Worm (Caenorhabditis elegans): Measurements from ENCODE around the gene clec-39.

clec-39 gene

ce11 chrV:16779971-16780370 is 40.9 kb downstream of the clec-39 start:
- TF ChIP-seq pes-1 (GFP tag; IDR thresholded peaks at IDR 0.05) = no peak
- no peak for TF ChIP-seq sea-1 (GFP tag; conservative IDR thresholded peaks at IDR 0.05)
- no peak for TF ChIP-seq scrt-1 (GFP tag; IDR thresholded peaks at IDR 0.05)
- no peak for TF ChIP-seq ceh-13 (GFP tag; optimal IDR thresholded peaks at IDR 0.05)
- TF ChIP-seq flt-1 (GFP tag; IDR thresholded peaks at IDR 0.05) = no peak
- TF ChIP-seq hnd-1 (tag; optimal IDR thresholded peaks at IDR 0.05) = no peak
- no peak for TF ChIP-seq F13C5.2 (tag; optimal IDR thresholded peaks at IDR 0.05)
- no peak for TF ChIP-seq tbx-11 (GFP tag; IDR thresholded peaks at IDR 0.05)
- no peak for TF ChIP-seq hmg-4 (GFP tag; optimal IDR thresholded peaks at IDR 0.05)
- TF ChIP-seq ama-1 (optimal IDR thresholded peaks at IDR 0.05) = no peak
- no peak for TF ChIP-seq ets-7 (tag; optimal IDR thresholded peaks at IDR 0.05)
- TF ChIP-seq aly-1 (tag; optimal IDR thresholded peaks at IDR 0.05) = no peak

- TF ChIP-seq ceh-13 (GFP tag; optimal IDR thresholded peaks at IDR 0.05) (no peak), tbx-37 (GFP tag; conservative IDR thresholded peaks at IDR 0.05) (no peak), hmbx-1 (tag; optimal IDR thresholded peaks at IDR 0.05) (no peak), flt-1 (GFP tag; IDR thresholded peaks at IDR 0.05) (no peak), B0310.2 (tag; optimal IDR thresholded peaks at IDR 0.05) (no peak), ceh-36 (tag; optimal IDR thresholded peaks at IDR 0.05) (no peak), F13C5.2 (tag; optimal IDR thresholded peaks at IDR 0.05) (no peak), sea-1 (GFP tag; conservative IDR thresholded peaks at IDR 0.05) (no peak), ets-7 (tag; optimal IDR thresholded peaks at IDR 0.05) (no peak), tbx-11 (GFP tag; IDR thresholded peaks at IDR 0.05) (no peak), pes-1 (GFP tag; IDR thresholded peaks at IDR 0.05) (no peak)
Measured at ce11 chrV:16780554-16780953, 41.5 kb downstream of the clec-39 start.

- TF ChIP-seq sea-1 (GFP tag; conservative IDR thresholded peaks at IDR 0.05) = no peak
- no peak for TF ChIP-seq scrt-1 (GFP tag; IDR thresholded peaks at IDR 0.05)
- TF ChIP-seq hmbx-1 (tag; optimal IDR thresholded peaks at IDR 0.05) = no peak
- no peak for TF ChIP-seq pes-1 (GFP tag; IDR thresholded peaks at IDR 0.05)
- TF ChIP-seq ets-7 (tag; optimal IDR thresholded peaks at IDR 0.05) = no peak
- no peak for TF ChIP-seq hnd-1 (tag; optimal IDR thresholded peaks at IDR 0.05)
- TF ChIP-seq F13C5.2 (tag; optimal IDR thresholded peaks at IDR 0.05) = no peak
- TF ChIP-seq aly-1 (tag; optimal IDR thresholded peaks at IDR 0.05) = no peak
- no peak for TF ChIP-seq ama-1 (optimal IDR thresholded peaks at IDR 0.05)
- no peak for TF ChIP-seq tbx-37 (GFP tag; conservative IDR thresholded peaks at IDR 0.05)
- no peak for TF ChIP-seq B0310.2 (tag; optimal IDR thresholded peaks at IDR 0.05)
- TF ChIP-seq ceh-13 (GFP tag; optimal IDR thresholded peaks at IDR 0.05) = no peak
- TF ChIP-seq tbx-11 (GFP tag; IDR thresholded peaks at IDR 0.05) = no peak
- TF ChIP-seq tra-4 (tag; optimal IDR thresholded peaks at IDR 0.05) = no peak
- TF ChIP-seq hmg-4 (GFP tag; optimal IDR thresholded peaks at IDR 0.05) = no peak
- no peak for TF ChIP-seq flt-1 (GFP tag; IDR thresholded peaks at IDR 0.05)
Measured at ce11 chrV:16781974-16782373, 42.9 kb downstream of the clec-39 start.

ce11 chrV:16784806-16785205 is 45.7 kb downstream of the clec-39 start:
- TF ChIP-seq ama-1 (optimal IDR thresholded peaks at IDR 0.05) = no peak
- no peak for TF ChIP-seq hmg-4 (GFP tag; optimal IDR thresholded peaks at IDR 0.05)
- no peak for TF ChIP-seq hnd-1 (tag; optimal IDR thresholded peaks at IDR 0.05)
- no peak for TF ChIP-seq sea-1 (GFP tag; conservative IDR thresholded peaks at IDR 0.05)
- no peak for TF ChIP-seq ceh-36 (tag; optimal IDR thresholded peaks at IDR 0.05)
- no peak for TF ChIP-seq ets-7 (tag; optimal IDR thresholded peaks at IDR 0.05)
- no peak for TF ChIP-seq tbx-37 (GFP tag; conservative IDR thresholded peaks at IDR 0.05)
- no peak for TF ChIP-seq pes-1 (GFP tag; IDR thresholded peaks at IDR 0.05)
- TF ChIP-seq ceh-13 (GFP tag; optimal IDR thresholded peaks at IDR 0.05) = no peak
- no peak for TF ChIP-seq scrt-1 (GFP tag; IDR thresholded peaks at IDR 0.05)

- TF ChIP-seq flt-1 (GFP tag; IDR thresholded peaks at IDR 0.05) (no peak), aly-1 (tag; optimal IDR thresholded peaks at IDR 0.05) (no peak), ets-7 (tag; optimal IDR thresholded peaks at IDR 0.05) (no peak), hmbx-1 (tag; optimal IDR thresholded peaks at IDR 0.05) (no peak)
Measured at ce11 chrV:16786012-16786411, 46.9 kb downstream of the clec-39 start.

- TF ChIP-seq ceh-36 (tag; optimal IDR thresholded peaks at IDR 0.05) (no peak), tbx-37 (GFP tag; conservative IDR thresholded peaks at IDR 0.05) (no peak), tra-4 (tag; optimal IDR thresholded peaks at IDR 0.05) (no peak), B0310.2 (tag; optimal IDR thresholded peaks at IDR 0.05) (no peak), scrt-1 (GFP tag; IDR thresholded peaks at IDR 0.05) (no peak), hmg-4 (GFP tag; optimal IDR thresholded peaks at IDR 0.05) (no peak), ets-7 (tag; optimal IDR thresholded peaks at IDR 0.05) (no peak)
Measured at ce11 chrV:16788967-16789366, 49.9 kb downstream of the clec-39 start, which contains the start of gene immt-2. Gene immt-2, plus strand, starts transcription at chrV:16789267.
